Fruit fly (Drosophila melanogaster) whole organism, embryonic: ENCODE results near the gene CG46467.
A peak's percentile ranks its signal among the peaks of the same experiment; 100 is the strongest.

Experiments used
- Bgb ChIP-seq: fragments of 200-800 bp; sonication (Bioruptor generic); IDR thresholded peaks from 2 replicates; pipeline ENCODE4 v1.3.6; 2022; ENCODE audit warnings: missing biosample characterization, missing genetic modification characterization; ENCODE audit not compliant: partially characterized antibody
- CG10431 ChIP-seq: fragments of 200-800 bp; sonication (Bioruptor generic); optimal IDR thresholded peaks from 3 replicates; lab custom pipeline; 2018; ENCODE audit warnings: missing biosample characterization, mild to moderate bottlenecking, missing genetic modification characterization
- CG12769 ChIP-seq: fragments of 200-800 bp; sonication (Bioruptor generic); optimal IDR thresholded peaks from 2 replicates; lab custom pipeline; 2019; ENCODE audit warnings: missing biosample characterization, mild to moderate bottlenecking, missing genetic modification characterization, moderate library complexity
- CG13287 ChIP-seq: fragments of 200-800 bp; sonication (Bioruptor generic); IDR thresholded peaks from 2 replicates; pipeline ENCODE4 v1.3.6; 2022; ENCODE audit warnings: missing biosample characterization, missing genetic modification characterization; ENCODE audit not compliant: partially characterized antibody
- CG13296 ChIP-seq: fragments of 200-800 bp; sonication (Bioruptor generic); optimal IDR thresholded peaks from 3 replicates; lab custom pipeline; 2018; ENCODE audit warnings: missing biosample characterization, mild to moderate bottlenecking, missing genetic modification characterization
- CG13624 ChIP-seq: fragments of 200-800 bp; sonication (Bioruptor generic); optimal IDR thresholded peaks from 2 replicates; lab custom pipeline; 2016; ENCODE audit warnings: missing biosample characterization, missing genetic modification characterization
- CG15073 ChIP-seq: fragments of 200-800 bp; sonication (Bioruptor generic); optimal IDR thresholded peaks from 2 replicates; lab custom pipeline; 2016; ENCODE audit warnings: missing biosample characterization, missing genetic modification characterization
- CG15479 ChIP-seq: fragments of 200-800 bp; sonication (Bioruptor generic); optimal IDR thresholded peaks from 3 replicates; lab custom pipeline; 2019; ENCODE audit warnings: missing biosample characterization, mild to moderate bottlenecking, missing genetic modification characterization, moderate library complexity
- CG16779 ChIP-seq: fragments of 200-800 bp; sonication (Bioruptor generic); IDR thresholded peaks from 2 replicates; pipeline ENCODE4 v1.3.6; 2022; ENCODE audit warnings: missing biosample characterization, missing genetic modification characterization
- CG18476 ChIP-seq: fragments of 200-800 bp; sonication (Bioruptor generic); optimal IDR thresholded peaks from 2 replicates; lab custom pipeline; 2016; ENCODE audit warnings: missing biosample characterization, mild to moderate bottlenecking, missing genetic modification characterization
- CG2678 ChIP-seq: fragments of 200-800 bp; sonication (Bioruptor generic); optimal IDR thresholded peaks from 3 replicates; lab custom pipeline; 2019; ENCODE audit warnings: missing biosample characterization, mild to moderate bottlenecking, missing genetic modification characterization, moderate library complexity
- CG34376 ChIP-seq: fragments of 200-800 bp; sonication (Bioruptor generic); optimal IDR thresholded peaks from 2 replicates; lab custom pipeline; 2018; ENCODE audit warnings: missing biosample characterization, mild to moderate bottlenecking, missing genetic modification characterization
- CG4360 ChIP-seq: fragments of 200-800 bp; sonication (Bioruptor generic); IDR thresholded peaks from 2 replicates; pipeline ENCODE4 v1.3.6; 2022; ENCODE audit warnings: missing biosample characterization, missing genetic modification characterization
- CG4730 ChIP-seq: fragments of 200-800 bp; sonication (Bioruptor generic); IDR thresholded peaks from 2 replicates; pipeline ENCODE4 v1.3.6; 2022; ENCODE audit warnings: missing biosample characterization, missing genetic modification characterization
- CG5245 ChIP-seq: fragments of 200-800 bp; sonication (Bioruptor generic); optimal IDR thresholded peaks from 3 replicates; lab custom pipeline; 2016; ENCODE audit warnings: missing biosample characterization, missing genetic modification characterization
- CG8281 ChIP-seq: fragments of 200-800 bp; sonication (Bioruptor generic); optimal IDR thresholded peaks from 2 replicates; lab custom pipeline; 2018; ENCODE audit warnings: missing biosample characterization, mild to moderate bottlenecking, missing genetic modification characterization, moderate library complexity
- CG9727 ChIP-seq: fragments of 200-800 bp; sonication (Bioruptor generic); optimal IDR thresholded peaks from 3 replicates; lab custom pipeline; 2017; ENCODE audit warnings: missing biosample characterization, mild to moderate bottlenecking, missing genetic modification characterization
- E2f2 ChIP-seq: fragments of 200-800 bp; sonication (Bioruptor generic); IDR thresholded peaks from 2 replicates; pipeline ENCODE4 v1.3.6; 2022; ENCODE audit warnings: missing biosample characterization, missing genetic modification characterization
- ERR ChIP-seq: fragments of 200-800 bp; sonication (Bioruptor generic); optimal IDR thresholded peaks from 2 replicates; lab custom pipeline; 2016; ENCODE audit warnings: missing biosample characterization, missing genetic modification characterization
- GATAe ChIP-seq: fragments of 200-800 bp; sonication (Bioruptor generic); conservative IDR thresholded peaks from 2 replicates; pipeline ENCODE4 v1.3.6; 2022; ENCODE audit warnings: missing biosample characterization, missing genetic modification characterization
- MBD-R2 ChIP-seq: fragments of 200-800 bp; sonication (Bioruptor generic); IDR thresholded peaks from 2 replicates; pipeline ENCODE4 v1.3.6; 2022; ENCODE audit warnings: missing biosample characterization, missing genetic modification characterization
- Myb ChIP-seq: fragments of 200-800 bp; sonication (Bioruptor generic); optimal IDR thresholded peaks from 2 replicates; lab custom pipeline; 2016; ENCODE audit warnings: missing biosample characterization, missing genetic modification characterization
- cg ChIP-seq: fragments of 200-800 bp; sonication (Bioruptor generic); optimal IDR thresholded peaks from 3 replicates; lab custom pipeline; 2019; ENCODE audit warnings: missing biosample characterization, mild to moderate bottlenecking, missing genetic modification characterization, moderate library complexity
- chinmo ChIP-seq: fragments of 200-800 bp; sonication (Bioruptor generic); IDR thresholded peaks from 4 replicates; pipeline ENCODE4 v1.3.6; 2022; ENCODE audit warnings: missing biosample characterization, missing genetic modification characterization; ENCODE audit not compliant: partially characterized antibody
- cwo ChIP-seq: fragments of 200-800 bp; sonication (Bioruptor generic); optimal IDR thresholded peaks from 3 replicates; lab custom pipeline; 2017; ENCODE audit warnings: missing biosample characterization, missing genetic modification characterization, mild to moderate bottlenecking, moderate library complexity, missing genetic modification reagents
- dpn ChIP-seq, 2 experiments: fragments of 200-800 bp; sonication (Bioruptor generic); optimal IDR thresholded peaks; 3 replicates each; lab custom pipeline; 2016; ENCODE audit warnings: missing biosample characterization in 2 of 2, missing genetic modification characterization in 2 of 2
- fd96Cb ChIP-seq: fragments of 200-800 bp; sonication (Bioruptor generic); optimal IDR thresholded peaks from 2 replicates; lab custom pipeline; 2018; ENCODE audit warnings: missing biosample characterization, mild to moderate bottlenecking, missing genetic modification characterization, moderate library complexity
- hkb ChIP-seq, 2 experiments: fragments of 200-800 bp in 1 of 2; fragments of >200 bp in 1 of 2; sonication (Bioruptor generic) in 1 of 2; IDR thresholded peaks in 1 of 2; optimal IDR thresholded peaks in 1 of 2; 2 replicates each; pipeline versions ENCODE4 v1.3.6 to Lab custom; 2017 to 2022; ENCODE audit warnings: missing biosample characterization in 1 of 2, missing genetic modification characterization in 1 of 2
- lilli ChIP-seq: fragments of 200-800 bp; sonication (Bioruptor generic); optimal IDR thresholded peaks from 3 replicates; lab custom pipeline; 2016; ENCODE audit warnings: missing biosample characterization, missing genetic modification characterization
- maf-S ChIP-seq: fragments of 200-800 bp; sonication (Bioruptor generic); optimal IDR thresholded peaks from 2 replicates; lab custom pipeline; 2016; ENCODE audit warnings: missing biosample characterization, missing genetic modification characterization
- nerfin-1 ChIP-seq: fragments of 200-800 bp; sonication (Bioruptor generic); optimal IDR thresholded peaks from 3 replicates; lab custom pipeline; 2019; ENCODE audit warnings: missing biosample characterization, mild to moderate bottlenecking, missing genetic modification characterization, moderate library complexity
- otp ChIP-seq: fragments of 200-800 bp; sonication (Bioruptor generic); IDR thresholded peaks from 3 replicates; pipeline ENCODE4, ENCODE4 v1.3.6; 2022; ENCODE audit warnings: missing biosample characterization, missing genetic modification characterization
- peb ChIP-seq: fragments of 200-800 bp; sonication (Bioruptor generic); IDR thresholded peaks from 2 replicates; pipeline ENCODE4 v1.3.6; 2022; ENCODE audit warnings: missing biosample characterization, missing genetic modification characterization
- pfk ChIP-seq: fragments of 200-800 bp; sonication (Bioruptor generic); optimal IDR thresholded peaks from 2 replicates; lab custom pipeline; 2018; ENCODE audit warnings: missing biosample characterization, mild to moderate bottlenecking, missing genetic modification characterization, moderate library complexity
- phol ChIP-seq: fragments of 200-800 bp; sonication (Bioruptor generic); optimal IDR thresholded peaks from 3 replicates; lab custom pipeline; 2018; ENCODE audit warnings: missing biosample characterization, mild to moderate bottlenecking, missing genetic modification characterization, moderate library complexity
- sd ChIP-seq: fragments of 200-800 bp; sonication (Bioruptor generic); optimal IDR thresholded peaks from 3 replicates; lab custom pipeline; 2018; ENCODE audit warnings: missing biosample characterization, mild to moderate bottlenecking, missing genetic modification characterization, moderate library complexity
- slou ChIP-seq: fragments of 200-800 bp; sonication (Bioruptor generic); optimal IDR thresholded peaks from 3 replicates; lab custom pipeline; 2016; ENCODE audit warnings: missing biosample characterization, missing genetic modification characterization
- wek ChIP-seq: fragments of 200-800 bp; sonication (Bioruptor generic); optimal IDR thresholded peaks from 3 replicates; lab custom pipeline; 2018; ENCODE audit warnings: missing biosample characterization, mild to moderate bottlenecking, missing genetic modification characterization, moderate library complexity
- yki ChIP-seq: fragments of >200 bp; optimal IDR thresholded peaks from 3 replicates; lab custom pipeline; 2018

CG46467 gene

dm6 chr3R:9872815-9873752 is 1.4 kb upstream of the CG46467 start (continued):
- TF ChIP-seq phol (peak; percentile 24), lilli (no peak), sd (peak; percentile 96), cwo (GFP tag; lab: Kevin White, UChicago) (no peak), CG8281 (peak; percentile 28), CG4360 (peak; percentile 62), yki (lab: Kevin White, UChicago) (peak; percentile 32), Myb (GFP tag; lab: Kevin White, UChicago) (peak; percentile 6), CG34376 (GFP tag; lab: Kevin White, UChicago) (peak; percentile 29), CG10431 (GFP tag; lab: Kevin White, UChicago) (no peak), fd96Cb (tag; lab: Kevin White, UChicago) (peak; percentile 6), CG18476 (no peak), CG13624 (GFP tag; lab: Kevin White, UChicago) (peak; percentile 71), CG15073 (GFP tag; lab: Kevin White, UChicago) (no peak), otp (no peak), CG5245 (GFP tag; lab: Kevin White, UChicago) (no peak), slou (GFP tag; lab: Kevin White, UChicago) (no peak), wek (GFP tag; lab: Kevin White, UChicago) (no peak), dpn (GFP tag; optimal IDR thresholded peaks at IDR 0.05; lab: Kevin White, UChicago) (no peak), CG2678 (tag; lab: Kevin White, UChicago) (peak; percentile 26), cg (GFP tag; lab: Kevin White, UChicago) (peak; percentile 81), E2f2 (no peak), CG13287 (GFP tag; lab: Robert Waterston, UW) (peak; percentile 32; the same call in 1 of the 2 replicates), nerfin-1 (tag; lab: Kevin White, UChicago) (peak; percentile 77), CG9727 (GFP tag; lab: Kevin White, UChicago) (no peak), ERR (peak; percentile 96), GATAe (GFP tag; lab: Robert Waterston, UW) (peak; percentile 52; the same call in 1 of the 2 replicates), CG13296 (GFP tag; lab: Kevin White, UChicago) (peak; percentile 1), CG16779 (GFP tag; lab: Robert Waterston, UW) (no peak), CG4730 (GFP tag; lab: Robert Waterston, UW) (no peak), maf-S (GFP tag; lab: Kevin White, UChicago) (no peak), MBD-R2 (GFP tag; lab: Robert Waterston, UW) (no peak; the same call in 1 of the 2 replicates), peb (GFP tag; lab: Robert Waterston, UW) (no peak), pfk (GFP tag; lab: Kevin White, UChicago) (peak; percentile 39), chinmo (peak; percentile 97), CG15479 (GFP tag; lab: Kevin White, UChicago) (no peak), CG12769 (peak; percentile 58), hkb (optimal IDR thresholded peaks at IDR 0.05; lab: Kevin White, UChicago) (no peak), hkb (GFP tag; IDR thresholded peaks at IDR 0.05; lab: Robert Waterston, UW) (no peak), Bgb (GFP tag; lab: Robert Waterston, UW) (peak; percentile 34; the same call in 1 of the 2 replicates)
- TF ChIP-seq, all 482 proteins: peak for 42
